Worm (Caenorhabditis elegans): ENCODE results near the gene ztf-13.
A peak's percentile ranks its signal among the peaks of the same experiment; 100 is the strongest.

Gene ztf-13

DNA sequence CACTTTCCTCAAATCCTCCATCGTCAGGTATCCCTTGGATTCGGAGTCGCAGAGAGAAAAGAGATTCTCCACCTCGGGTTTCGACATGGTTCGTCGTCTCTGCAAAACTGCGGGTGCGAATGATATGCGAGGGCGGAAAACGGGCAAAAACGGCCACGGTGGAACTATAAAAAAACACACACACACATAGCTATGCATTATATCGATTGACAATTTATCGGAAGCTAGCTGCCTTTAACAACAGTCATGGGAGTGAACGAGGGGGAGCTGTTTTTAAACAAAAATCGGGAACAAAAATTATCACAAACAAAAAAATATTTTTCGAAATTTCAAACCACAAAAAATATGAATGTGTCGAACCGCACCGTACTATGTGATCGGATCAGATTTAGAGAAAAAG is 42.7 kb downstream of the ztf-13 start, which contains the start of gene rsef-1:
rsef-1 (minus strand) TSS at position 101 of the 400 bp plus-strand sequence.
- no peak for TF ChIP-seq elt-3 (tag; optimal IDR thresholded peaks at IDR 0.05)
- TF ChIP-seq nhr-76 (tag; optimal IDR thresholded peaks at IDR 0.05) = no peak
- TF ChIP-seq sox-4 (tag; optimal IDR thresholded peaks at IDR 0.05) = no peak
- no peak for TF ChIP-seq dpl-1 (GFP tag; optimal IDR thresholded peaks at IDR 0.05)
- no peak for TF ChIP-seq efl-3 (GFP tag; optimal IDR thresholded peaks at IDR 0.05)
- TF ChIP-seq blmp-1 (tag; optimal IDR thresholded peaks at IDR 0.05) = no peak
- TF ChIP-seq fkh-8 (tag; optimal IDR thresholded peaks at IDR 0.05) = no peak
- no peak for TF ChIP-seq unc-98 (GFP tag; IDR thresholded peaks at IDR 0.05)
- no peak for TF ChIP-seq ets-5 (GFP tag; IDR thresholded peaks at IDR 0.05)
- TF ChIP-seq jun-1 (tag; optimal IDR thresholded peaks at IDR 0.05) = no peak
- TF ChIP-seq mef-2 (tag; optimal IDR thresholded peaks at IDR 0.05) = no peak
- no peak for TF ChIP-seq lin-39 (tag; optimal IDR thresholded peaks at IDR 0.05)
- TF ChIP-seq mab-9 (GFP tag; IDR thresholded peaks at IDR 0.05) = no peak
- no peak for TF ChIP-seq C16A3.4 (tag; optimal IDR thresholded peaks at IDR 0.05)
- no peak for TF ChIP-seq vab-15 (tag; optimal IDR thresholded peaks at IDR 0.05)
- no peak for TF ChIP-seq unc-30 (tag; optimal IDR thresholded peaks at IDR 0.05)

DNA sequence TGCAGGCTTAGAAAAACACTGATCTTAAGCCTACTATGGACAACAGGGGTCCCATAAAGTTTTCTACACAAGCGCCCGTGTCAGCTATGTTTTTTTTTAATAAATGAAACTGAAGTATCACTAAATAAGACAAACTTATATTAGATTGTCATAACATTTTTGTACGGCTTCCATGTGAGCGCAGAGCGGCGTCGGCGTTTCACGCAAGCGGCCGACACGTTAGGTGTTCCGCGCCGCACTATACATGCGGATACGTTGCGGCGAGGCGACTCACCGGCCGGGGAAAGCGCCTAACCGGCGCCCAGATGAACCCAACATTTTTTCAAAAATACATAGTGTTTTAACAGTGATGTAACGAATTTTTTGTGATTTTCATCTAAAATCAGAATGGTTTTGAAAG is 44.3 kb downstream of the ztf-13 start:
- TF ChIP-seq fkh-10 (GFP tag; optimal IDR thresholded peaks at IDR 0.05) (no peak), efl-1 (optimal IDR thresholded peaks at IDR 0.05) (no peak), efl-1 (GFP tag; optimal IDR thresholded peaks at IDR 0.05 in 1 of 2) (peak in 1 of 2 experiments; percentile 58)

DNA sequence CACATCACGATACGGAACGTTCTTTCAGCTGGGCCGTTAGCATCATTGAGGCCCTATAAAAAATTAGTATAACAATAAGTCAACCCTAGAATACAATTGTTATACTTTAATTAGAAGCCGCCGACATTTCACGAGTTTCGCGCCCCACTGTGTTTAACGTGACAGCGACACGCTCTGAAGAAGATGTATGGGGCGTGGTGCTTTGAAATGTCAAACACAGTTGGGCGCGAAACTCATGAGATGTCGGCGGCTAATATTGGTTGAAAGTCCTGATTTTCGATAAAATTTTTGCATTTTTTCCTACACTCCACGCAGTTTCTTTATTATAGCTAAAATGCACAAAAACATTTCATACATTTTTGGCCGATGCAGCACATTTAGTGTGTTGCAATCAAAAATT is 45.9 kb downstream of the ztf-13 start:
- TF ChIP-seq irx-1 (tag; optimal IDR thresholded peaks at IDR 0.05) (no peak), fos-1 (tag; optimal IDR thresholded peaks at IDR 0.05) (no peak), snpc-4 (tag; optimal IDR thresholded peaks at IDR 0.05) (peak; percentile 36)

DNA sequence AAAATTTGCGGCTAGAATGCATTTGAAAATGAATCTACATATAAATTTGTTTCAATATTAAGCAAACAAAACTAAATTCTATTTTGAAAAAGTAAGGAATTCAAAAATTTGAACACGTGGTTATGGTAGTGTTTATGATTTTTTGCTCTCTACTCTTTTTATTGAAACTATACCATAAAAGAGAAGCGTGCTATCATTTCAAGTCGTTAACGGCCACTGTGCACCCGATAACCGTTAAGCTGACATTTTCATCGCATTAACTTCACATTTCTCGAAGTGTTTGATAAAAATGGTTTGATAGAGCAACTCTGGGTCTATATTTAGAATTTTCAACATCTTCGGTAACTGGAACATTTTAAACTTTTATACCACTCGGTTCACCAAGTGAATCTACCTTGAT is 47.2 kb downstream of the ztf-13 start, which contains the start of gene twk-26:
twk-26 (minus strand) TSS at position 23 of the 400 bp plus-strand sequence.
- TF ChIP-seq elt-2 (tag; optimal IDR thresholded peaks at IDR 0.05) (peak; percentile 19), efl-1 (optimal IDR thresholded peaks at IDR 0.05) (no peak), efl-1 (GFP tag; optimal IDR thresholded peaks at IDR 0.05 in 1 of 2) (no peak), snu-23 (GFP tag; optimal IDR thresholded peaks at IDR 0.05) (no peak)

DNA sequence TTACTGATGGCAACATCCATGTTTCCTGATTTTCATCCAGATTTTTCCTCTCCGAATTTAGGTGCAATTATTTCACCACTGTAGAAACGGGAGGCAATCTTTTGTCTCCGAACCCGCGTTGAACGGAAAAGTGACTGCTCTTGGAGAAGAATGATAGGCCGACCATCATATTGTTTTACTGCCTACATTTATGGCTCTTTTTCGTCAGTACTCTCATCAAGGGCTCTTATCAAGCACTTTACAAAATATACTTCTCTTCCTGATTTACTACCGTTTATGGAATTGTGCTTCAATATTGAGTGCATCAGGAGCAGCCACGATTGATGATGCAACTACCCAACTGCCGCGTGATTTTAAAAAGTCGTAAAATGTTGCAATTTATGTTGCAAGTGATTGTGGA is 47.6 kb downstream of the ztf-13 start:
- TF ChIP-seq ets-5 (GFP tag; IDR thresholded peaks at IDR 0.05) (no peak), egl-13 (tag; optimal IDR thresholded peaks at IDR 0.05) (no peak), fkh-10 (GFP tag; optimal IDR thresholded peaks at IDR 0.05) (no peak), lin-15B (tag; optimal IDR thresholded peaks at IDR 0.05) (no peak), ceh-8 (GFP tag; optimal IDR thresholded peaks at IDR 0.05) (no peak), tbx-2 (tag; optimal IDR thresholded peaks at IDR 0.05) (no peak), lir-3 (tag; optimal IDR thresholded peaks at IDR 0.05; ENCODE audit: poor library complexity) (no peak), nhr-77 (tag; optimal IDR thresholded peaks at IDR 0.05) (no peak), irx-1 (tag; optimal IDR thresholded peaks at IDR 0.05) (no peak), fkh-8 (tag; optimal IDR thresholded peaks at IDR 0.05) (no peak), fos-1 (tag; optimal IDR thresholded peaks at IDR 0.05) (no peak), blmp-1 (tag; optimal IDR thresholded peaks at IDR 0.05) (no peak)

- TF ChIP-seq tlp-1 (tag; optimal IDR thresholded peaks at IDR 0.05) (no peak), tbx-2 (tag; optimal IDR thresholded peaks at IDR 0.05) (peak; percentile 25), swsn-7 (tag; optimal IDR thresholded peaks at IDR 0.05) (no peak), lin-14 (GFP tag; optimal IDR thresholded peaks at IDR 0.05) (peak; percentile 49), vab-15 (tag; optimal IDR thresholded peaks at IDR 0.05) (no peak), ceh-88 (GFP tag; IDR thresholded peaks at IDR 0.05) (no peak), lin-15B (tag; optimal IDR thresholded peaks at IDR 0.05) (no peak), pqm-1 (tag; optimal IDR thresholded peaks at IDR 0.05) (no peak), fkh-10 (GFP tag; optimal IDR thresholded peaks at IDR 0.05) (peak; percentile 50)
Measured at ce11 chrX:3051315-3051993, 50.5 kb downstream of the ztf-13 start.
